Worm (Caenorhabditis elegans) whole organism, early embryonic: ENCODE data around the gene ZK1248.5.

Experiments used
- B0310.2 ChIP-seq: sonication (generic microtip); optimal IDR thresholded peaks from 2 replicates; lab custom pipeline; 2016; ENCODE audit warnings: mild to moderate bottlenecking, missing genetic modification characterization, missing compliant biosample characterization
- F13C5.2 ChIP-seq: sonication (generic microtip); optimal IDR thresholded peaks from 2 replicates; lab custom pipeline; 2017; ENCODE audit warnings: mild to moderate bottlenecking, missing genetic modification characterization, inconsistent platforms, missing compliant biosample characterization
- aly-1 ChIP-seq: sonication (generic microtip); optimal IDR thresholded peaks from 2 replicates; lab custom pipeline; 2016; ENCODE audit warnings: missing genetic modification characterization, missing compliant biosample characterization
- ama-1 ChIP-seq: fragments of 150-350 bp; optimal IDR thresholded peaks from 2 replicates; lab custom pipeline; 2014
- ceh-13 ChIP-seq: fragments of 200-800 bp; sonication (Bioruptor generic); optimal IDR thresholded peaks from 2 replicates; lab custom pipeline; 2018; ENCODE audit warnings: mild to moderate bottlenecking, missing genetic modification characterization, missing compliant biosample characterization
- ceh-36 ChIP-seq: sonication (generic microtip); optimal IDR thresholded peaks from 2 replicates; lab custom pipeline; 2016; ENCODE audit warnings: missing genetic modification characterization, inconsistent platforms, missing compliant biosample characterization
- ets-7 ChIP-seq: sonication (generic microtip); optimal IDR thresholded peaks from 2 replicates; lab custom pipeline; 2016; ENCODE audit warnings: missing genotype, missing genetic modification characterization, missing compliant biosample characterization
- flt-1 ChIP-seq: fragments of 200-800 bp; sonication (Bioruptor generic); IDR thresholded peaks from 2 replicates; pipeline ENCODE4 v1.3.6; 2022; ENCODE audit warnings: missing genetic modification characterization, missing compliant biosample characterization
- hmbx-1 ChIP-seq: sonication (generic microtip); optimal IDR thresholded peaks from 2 replicates; lab custom pipeline; 2016; ENCODE audit warnings: mild to moderate bottlenecking, missing genetic modification characterization, missing compliant biosample characterization
- hmg-4 ChIP-seq: fragments of 200-800 bp; sonication (Bioruptor generic); optimal IDR thresholded peaks from 2 replicates; lab custom pipeline; 2018; ENCODE audit warnings: mild to moderate bottlenecking, missing genetic modification characterization, missing compliant biosample characterization
- hnd-1 ChIP-seq: sonication (generic microtip); optimal IDR thresholded peaks from 2 replicates; lab custom pipeline; 2016; ENCODE audit warnings: missing genetic modification characterization, missing compliant biosample characterization
- pes-1 ChIP-seq: fragments of 200-800 bp; sonication (Bioruptor generic); IDR thresholded peaks from 2 replicates; pipeline ENCODE4 v1.3.6; 2022; ENCODE audit warnings: missing genetic modification reagents, missing genetic modification characterization, missing compliant biosample characterization
- scrt-1 ChIP-seq: fragments of 200-800 bp; sonication (Bioruptor generic); IDR thresholded peaks from 2 replicates; pipeline ENCODE4 v1.3.6; 2022; ENCODE audit warnings: missing genetic modification characterization, missing compliant biosample characterization
- sea-1 ChIP-seq: fragments of 200-800 bp; sonication (Bioruptor generic); conservative IDR thresholded peaks from 2 replicates; pipeline ENCODE4 v1.3.6; 2022; ENCODE audit warnings: missing genetic modification characterization, missing compliant biosample characterization
- tbx-11 ChIP-seq: fragments of 200-800 bp; sonication (Bioruptor generic); IDR thresholded peaks from 2 replicates; pipeline ENCODE4 v1.3.6; 2022; ENCODE audit warnings: missing genetic modification characterization, missing compliant biosample characterization
- tbx-37 ChIP-seq: fragments of 200-800 bp; sonication (Bioruptor generic); conservative IDR thresholded peaks from 2 replicates; pipeline ENCODE4 v1.3.6; 2022; ENCODE audit warnings: missing genetic modification reagents, missing genetic modification characterization, missing compliant biosample characterization
- tra-4 ChIP-seq: sonication (generic microtip); optimal IDR thresholded peaks from 2 replicates; lab custom pipeline; 2017; ENCODE audit warnings: missing genetic modification characterization, missing compliant biosample characterization

ZK1248.5 gene

ce11 chrII:5819655-5820054 is 9.3 kb downstream of the ZK1248.5 start:
- no peak for TF ChIP-seq hmg-4 (GFP tag; lab: Kevin White, UChicago)
- no peak for TF ChIP-seq tbx-11
- TF ChIP-seq ets-7 (tag; lab: Kevin White, UChicago): no peak
- TF ChIP-seq aly-1: no peak
- TF ChIP-seq F13C5.2 (tag; lab: Kevin White, UChicago): no peak
- no peak for TF ChIP-seq tra-4 (tag; lab: Kevin White, UChicago)

ce11 chrII:5820282-5820762 is 10.0 kb downstream of the ZK1248.5 start, which contains the start of gene ehs-1:
TSS of gene ehs-1 (plus strand) at chrII:5820712.
- TF ChIP-seq ets-7 (tag; lab: Kevin White, UChicago) (no peak), tra-4 (tag; lab: Kevin White, UChicago) (no peak), aly-1 (no peak), pes-1 (no peak), tbx-37 (no peak), B0310.2 (no peak), hmg-4 (GFP tag; lab: Kevin White, UChicago) (no peak), hmbx-1 (tag; lab: Kevin White, UChicago) (no peak), tbx-11 (no peak), ceh-36 (no peak), F13C5.2 (tag; lab: Kevin White, UChicago) (no peak), flt-1 (GFP tag; lab: Robert Waterston, UW) (no peak), sea-1 (no peak), ama-1 (no peak), hnd-1 (tag; lab: Kevin White, UChicago) (no peak)

DNA sequence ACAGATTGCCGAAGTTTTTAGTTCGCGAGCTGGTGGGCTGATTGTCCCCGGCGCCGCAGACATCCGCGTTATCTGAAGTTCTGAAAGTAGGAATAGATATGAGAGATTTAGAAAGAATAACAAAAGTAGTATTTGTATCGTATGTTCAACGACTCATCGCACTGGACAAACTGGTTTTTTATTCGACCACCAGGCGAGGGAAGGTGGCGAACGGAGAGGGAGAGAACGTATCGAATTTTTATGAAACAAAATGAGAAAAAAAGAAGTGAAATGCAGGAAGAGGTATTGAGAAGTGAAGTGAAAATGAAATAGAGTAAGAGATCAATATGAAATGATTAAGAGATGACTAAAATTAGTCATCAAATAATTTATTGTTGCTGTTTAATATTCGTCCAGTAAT is 17.1 kb downstream of the ZK1248.5 start, which contains the start of gene tbc-2:
TSS of gene tbc-2 (minus strand) at position 80 of the 400 bp plus-strand sequence.
- TF ChIP-seq ceh-13 (GFP tag; lab: Kevin White, UChicago) (no peak), tra-4 (tag; lab: Kevin White, UChicago) (no peak), tbx-11 (no peak), sea-1 (no peak), ama-1 (no peak), pes-1 (no peak), hmbx-1 (tag; lab: Kevin White, UChicago) (no peak)

DNA sequence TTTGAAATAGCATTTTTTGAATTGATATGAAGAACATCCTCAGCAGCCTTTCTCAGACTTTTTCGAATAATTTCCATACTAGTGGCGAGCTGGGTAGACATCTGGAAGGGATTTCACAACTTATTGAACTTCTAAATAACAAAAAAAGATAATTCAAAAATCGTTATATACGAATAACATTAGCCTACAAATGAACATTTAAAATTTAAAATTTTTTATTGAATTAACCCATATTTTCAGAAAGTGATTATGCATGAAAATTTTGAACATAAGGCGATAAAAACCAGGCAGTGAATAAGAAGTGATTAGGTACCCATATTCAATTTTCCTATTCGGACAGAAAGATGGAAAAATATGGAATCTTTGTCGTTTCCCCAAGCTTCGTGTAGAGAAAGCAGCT is 18.2 kb downstream of the ZK1248.5 start, which contains the start of gene ZK1248.11:
TSS of gene ZK1248.11 (minus strand) at position 101 of the 400 bp plus-strand sequence.
- TF ChIP-seq sea-1: no peak

ce11 chrII:5829940-5830424 is 19.7 kb downstream of the ZK1248.5 start, which contains the start of gene col-74:
TSS of gene col-74 (plus strand) at chrII:5830374.
- TF ChIP-seq tbx-11: no peak
- TF ChIP-seq sea-1: no peak
- no peak for TF ChIP-seq pes-1
- no peak for TF ChIP-seq hmbx-1 (tag; lab: Kevin White, UChicago)
- no peak for TF ChIP-seq ama-1
- TF ChIP-seq hmg-4 (GFP tag; lab: Kevin White, UChicago): no peak
- no peak for TF ChIP-seq ceh-13 (GFP tag; lab: Kevin White, UChicago)
- TF ChIP-seq tra-4 (tag; lab: Kevin White, UChicago): no peak
- no peak for TF ChIP-seq hnd-1 (tag; lab: Kevin White, UChicago)
- no peak for TF ChIP-seq tbx-37
- TF ChIP-seq F13C5.2 (tag; lab: Kevin White, UChicago): no peak

ce11 chrII:5831373-5831772 is 21.1 kb downstream of the ZK1248.5 start:
- TF ChIP-seq scrt-1: no peak
- no peak for TF ChIP-seq sea-1
- no peak for TF ChIP-seq B0310.2
- no peak for TF ChIP-seq hmg-4 (GFP tag; lab: Kevin White, UChicago)
- no peak for TF ChIP-seq F13C5.2 (tag; lab: Kevin White, UChicago)
- TF ChIP-seq ets-7 (tag; lab: Kevin White, UChicago): no peak
- no peak for TF ChIP-seq hnd-1 (tag; lab: Kevin White, UChicago)
- TF ChIP-seq flt-1 (GFP tag; lab: Robert Waterston, UW): no peak
- TF ChIP-seq tra-4 (tag; lab: Kevin White, UChicago): no peak
- TF ChIP-seq hmbx-1 (tag; lab: Kevin White, UChicago): no peak
- no peak for TF ChIP-seq tbx-11

DNA sequence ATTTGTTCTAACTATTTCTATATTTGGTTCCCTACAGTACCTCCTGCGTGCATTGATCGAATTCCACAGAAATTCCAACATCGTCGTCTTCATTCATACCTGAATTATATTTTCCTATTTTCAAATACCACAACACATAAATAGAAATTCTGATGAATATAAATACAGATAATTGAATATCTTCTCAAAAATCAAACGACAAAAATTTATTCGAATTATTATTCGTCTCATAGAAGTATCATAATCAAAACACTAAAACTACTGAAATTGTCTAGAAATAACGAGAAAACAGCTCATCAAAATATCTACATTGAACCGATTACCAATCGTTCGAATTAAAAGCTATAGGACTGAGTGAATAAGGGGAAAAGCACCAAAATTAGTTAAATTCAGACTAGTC is 22.8 kb downstream of the ZK1248.5 start, which contains the start of gene gtap-1:
TSS of gene gtap-1 (minus strand) at position 101 of the 400 bp plus-strand sequence.
- TF ChIP-seq hmbx-1 (tag; lab: Kevin White, UChicago): no peak
- TF ChIP-seq flt-1 (GFP tag; lab: Robert Waterston, UW): no peak
- no peak for TF ChIP-seq tra-4 (tag; lab: Kevin White, UChicago)
- TF ChIP-seq pes-1: no peak
- no peak for TF ChIP-seq scrt-1
- TF ChIP-seq tbx-11: no peak
- TF ChIP-seq ets-7 (tag; lab: Kevin White, UChicago): no peak
- no peak for TF ChIP-seq ceh-13 (GFP tag; lab: Kevin White, UChicago)
- no peak for TF ChIP-seq hmg-4 (GFP tag; lab: Kevin White, UChicago)
- no peak for TF ChIP-seq aly-1
- TF ChIP-seq ama-1: no peak
- no peak for TF ChIP-seq B0310.2
- no peak for TF ChIP-seq ceh-36
- TF ChIP-seq hnd-1 (tag; lab: Kevin White, UChicago): no peak

DNA sequence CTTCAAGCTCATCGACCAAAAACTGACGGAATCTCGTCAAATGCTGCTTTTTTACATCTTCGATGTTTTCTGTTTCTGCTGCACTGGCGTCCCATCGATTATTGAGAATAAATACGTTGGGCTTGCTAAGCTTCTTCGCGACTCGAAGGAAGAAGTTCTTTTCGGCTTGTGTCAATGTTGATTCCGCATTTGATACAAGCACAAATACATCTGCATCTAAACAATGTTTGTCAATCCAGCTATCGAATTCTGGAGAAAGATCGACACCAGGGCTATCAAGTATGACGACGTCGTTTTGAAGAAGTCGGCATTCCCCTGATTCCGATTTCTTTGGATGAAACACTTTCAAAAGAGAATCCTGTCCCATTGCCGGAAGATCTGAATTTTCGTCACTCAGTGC is 24.8 kb downstream of the ZK1248.5 start:
- TF ChIP-seq tra-4 (tag; lab: Kevin White, UChicago): no peak
- no peak for TF ChIP-seq ceh-13 (GFP tag; lab: Kevin White, UChicago)
- no peak for TF ChIP-seq hmg-4 (GFP tag; lab: Kevin White, UChicago)
- no peak for TF ChIP-seq scrt-1
- TF ChIP-seq sea-1: no peak
- TF ChIP-seq flt-1 (GFP tag; lab: Robert Waterston, UW): no peak
- TF ChIP-seq F13C5.2 (tag; lab: Kevin White, UChicago): no peak
- no peak for TF ChIP-seq hmbx-1 (tag; lab: Kevin White, UChicago)
- TF ChIP-seq hnd-1 (tag; lab: Kevin White, UChicago): no peak
- TF ChIP-seq ama-1: no peak
- TF ChIP-seq tbx-37: no peak
- TF ChIP-seq pes-1: no peak
- no peak for TF ChIP-seq aly-1
- no peak for TF ChIP-seq tbx-11
- TF ChIP-seq ceh-36: no peak
- no peak for TF ChIP-seq ets-7 (tag; lab: Kevin White, UChicago)
- no peak for TF ChIP-seq B0310.2
